Fruit fly (Drosophila melanogaster) whole organism, embryonic: Measurements from ENCODE around the gene Unr.

Experiments
- Antp ChIP-seq: fragments of 200-800 bp; sonication (Bioruptor generic); optimal IDR thresholded peaks from 3 replicates; lab custom pipeline; 2016; ENCODE audit warnings: missing biosample characterization, missing genetic modification characterization
- CG11723 ChIP-seq: fragments of 200-800 bp; sonication (Bioruptor generic); optimal IDR thresholded peaks from 2 replicates; lab custom pipeline; 2017; ENCODE audit warnings: missing biosample characterization, mild to moderate bottlenecking, missing genetic modification characterization
- CG13624 ChIP-seq: fragments of 200-800 bp; sonication (Bioruptor generic); optimal IDR thresholded peaks from 2 replicates; lab custom pipeline; 2016; ENCODE audit warnings: missing biosample characterization, missing genetic modification characterization
- CG13775 ChIP-seq: fragments of 200-800 bp; sonication (Bioruptor generic); optimal IDR thresholded peaks from 3 replicates; lab custom pipeline; 2017; ENCODE audit warnings: missing biosample characterization, mild to moderate bottlenecking, missing genetic modification characterization
- CG14050 ChIP-seq: fragments of 200-800 bp; sonication (Bioruptor generic); IDR thresholded peaks from 3 replicates; pipeline ENCODE4 v1.3.6; 2022; ENCODE audit warnings: missing biosample characterization, missing genetic modification characterization
- CG17568 ChIP-seq: fragments of 200-800 bp; sonication (Bioruptor generic); optimal IDR thresholded peaks from 2 replicates; lab custom pipeline; 2018; ENCODE audit warnings: missing biosample characterization, mild to moderate bottlenecking, missing genetic modification characterization, moderate library complexity
- CG17612 ChIP-seq: fragments of 200-800 bp; sonication (Bioruptor generic); IDR thresholded peaks from 2 replicates; pipeline ENCODE4 v1.3.6; 2022; ENCODE audit warnings: missing biosample characterization, missing genetic modification characterization
- CG31224 ChIP-seq: fragments of 200-800 bp; sonication (Bioruptor generic); IDR thresholded peaks from 2 replicates; pipeline ENCODE4 v1.3.6; 2022; ENCODE audit warnings: missing biosample characterization, missing genetic modification characterization
- CG31441 ChIP-seq: fragments of 200-800 bp; sonication (Bioruptor generic); IDR thresholded peaks from 2 replicates; pipeline ENCODE4 v1.3.6; 2022; ENCODE audit warnings: missing biosample characterization, missing genetic modification characterization
- CG32532 ChIP-seq: fragments of 200-800 bp; sonication (Bioruptor generic); IDR thresholded peaks from 2 replicates; pipeline ENCODE4 v1.3.6; 2022; ENCODE audit warnings: missing biosample characterization, missing genetic modification characterization
- CG3995 ChIP-seq: fragments of 200-800 bp; sonication (Bioruptor generic); optimal IDR thresholded peaks from 3 replicates; lab custom pipeline; 2016; ENCODE audit warnings: missing biosample characterization, missing genetic modification characterization
- CG4424 ChIP-seq: fragments of 200-800 bp; sonication (Bioruptor generic); optimal IDR thresholded peaks from 3 replicates; lab custom pipeline; 2016; ENCODE audit warnings: missing biosample characterization, missing genetic modification characterization
- CG5180 ChIP-seq: fragments of 200-800 bp; sonication (Bioruptor generic); optimal IDR thresholded peaks from 3 replicates; lab custom pipeline; 2017; ENCODE audit warnings: missing biosample characterization, missing genetic modification characterization, mild to moderate bottlenecking, moderate library complexity, missing genetic modification reagents
- CG6175 ChIP-seq: fragments of 200-800 bp; sonication (Bioruptor generic); IDR thresholded peaks from 3 replicates; pipeline ENCODE4 v1.3.6; 2022; ENCODE audit warnings: missing biosample characterization, missing genetic modification characterization
- CG7372 ChIP-seq: fragments of 200-800 bp; sonication (Bioruptor generic); IDR thresholded peaks from 2 replicates; pipeline ENCODE4 v1.3.6; 2022; ENCODE audit warnings: missing biosample characterization, missing genetic modification characterization
- CG7928 ChIP-seq: fragments of 200-800 bp; sonication (Bioruptor generic); optimal IDR thresholded peaks from 2 replicates; lab custom pipeline; 2017; ENCODE audit warnings: missing biosample characterization, mild to moderate bottlenecking, missing genetic modification characterization
- D ChIP-seq, 2 experiments: fragments of 200-800 bp in 1 of 2; fragments of >200 bp in 1 of 2; sonication (Bioruptor generic) in 1 of 2; optimal IDR thresholded peaks; 2 replicates in 1 of 2; 3 replicates in 1 of 2; lab custom pipeline; 2017; ENCODE audit warnings: mild to moderate bottlenecking in 1 of 2, missing biosample characterization in 1 of 2, missing genetic modification characterization in 1 of 2, missing genetic modification reagents in 1 of 2
- D19A ChIP-seq: fragments of 200-800 bp; optimal IDR thresholded peaks from 3 replicates; lab custom pipeline; 2019; ENCODE audit warnings: missing biosample characterization, mild to moderate bottlenecking, missing genetic modification characterization, moderate library complexity
- Deaf1 ChIP-seq: fragments of 200-800 bp; optimal IDR thresholded peaks from 3 replicates; lab custom pipeline; 2019; ENCODE audit warnings: missing biosample characterization, mild to moderate bottlenecking, missing genetic modification characterization, moderate library complexity
- Elba2 ChIP-seq: fragments of 200-800 bp; sonication (Bioruptor generic); optimal IDR thresholded peaks from 3 replicates; lab custom pipeline; 2016; ENCODE audit warnings: missing biosample characterization, missing genetic modification characterization
- Ets65A ChIP-seq: fragments of 200-800 bp; sonication (Bioruptor generic); peaks from one replicate; lab custom pipeline; 2016; ENCODE audit warnings: missing biosample characterization, missing genetic modification characterization
- HHEX ChIP-seq: fragments of 200-800 bp; sonication (Bioruptor generic); optimal IDR thresholded peaks from 3 replicates; lab custom pipeline; 2017; ENCODE audit warnings: missing biosample characterization, mild to moderate bottlenecking, missing genetic modification characterization, missing genetic modification reagents
- Kr ChIP-seq: fragments of 200-800 bp; sonication (Bioruptor generic); optimal IDR thresholded peaks from 2 replicates; lab custom pipeline; 2017; ENCODE audit warnings: missing biosample characterization, mild to moderate bottlenecking, missing genetic modification characterization
- MBD-R2 ChIP-seq: fragments of 200-800 bp; sonication (Bioruptor generic); IDR thresholded peaks from 2 replicates; pipeline ENCODE4 v1.3.6; 2022; ENCODE audit warnings: missing biosample characterization, missing genetic modification characterization
- Meics ChIP-seq: fragments of 200-800 bp; sonication (Bioruptor generic); optimal IDR thresholded peaks from 2 replicates; lab custom pipeline; 2017; ENCODE audit warnings: missing biosample characterization, mild to moderate bottlenecking, missing genetic modification characterization
- NC2β ChIP-seq: fragments of 200-800 bp; sonication (Bioruptor generic); optimal IDR thresholded peaks from 2 replicates; lab custom pipeline; 2016; ENCODE audit warnings: missing biosample characterization, missing genetic modification characterization
- Six4 ChIP-seq: fragments of 200-800 bp; sonication (Bioruptor generic); optimal IDR thresholded peaks from 2 replicates; lab custom pipeline; 2016; ENCODE audit warnings: missing biosample characterization, missing genetic modification characterization
- ap ChIP-seq: fragments of 200-800 bp; sonication (Bioruptor generic); IDR thresholded peaks from 2 replicates; pipeline ENCODE4 v1.3.6; 2022; ENCODE audit warnings: missing biosample characterization, missing genetic modification characterization
- ato ChIP-seq: fragments of 200-800 bp; sonication (Bioruptor generic); IDR thresholded peaks from 2 replicates; pipeline ENCODE4 v1.3.6; 2022; ENCODE audit warnings: missing biosample characterization, missing genetic modification characterization; ENCODE audit not compliant: partially characterized antibody
- az2 ChIP-seq: fragments of 200-800 bp; sonication (Bioruptor generic); optimal IDR thresholded peaks from 3 replicates; lab custom pipeline; 2016; ENCODE audit warnings: missing biosample characterization, missing genetic modification characterization
- cas ChIP-seq: fragments of 200-800 bp; sonication (Bioruptor generic); IDR thresholded peaks from 2 replicates; pipeline ENCODE4 v1.3.6; 2022; ENCODE audit warnings: missing biosample characterization, missing genetic modification characterization
- cg ChIP-seq: fragments of 200-800 bp; sonication (Bioruptor generic); optimal IDR thresholded peaks from 3 replicates; lab custom pipeline; 2019; ENCODE audit warnings: missing biosample characterization, mild to moderate bottlenecking, missing genetic modification characterization, moderate library complexity
- chinmo ChIP-seq: fragments of 200-800 bp; sonication (Bioruptor generic); IDR thresholded peaks from 4 replicates; pipeline ENCODE4 v1.3.6; 2022; ENCODE audit warnings: missing biosample characterization, missing genetic modification characterization; ENCODE audit not compliant: partially characterized antibody
- chm ChIP-seq: fragments of 200-800 bp; sonication (Bioruptor generic); IDR thresholded peaks from 2 replicates; pipeline ENCODE4 v1.3.6; 2022; ENCODE audit warnings: missing biosample characterization, missing genetic modification characterization
- corto ChIP-seq: fragments of 200-800 bp; sonication (Bioruptor generic); optimal IDR thresholded peaks from 2 replicates; lab custom pipeline; 2016; ENCODE audit warnings: missing biosample characterization, mild to moderate bottlenecking, missing genetic modification characterization, moderate library complexity
- eve ChIP-seq, 2 experiments: fragments of >200 bp; optimal IDR thresholded peaks; 2 replicates each; lab custom pipeline; 2017; ENCODE audit warnings: missing biosample characterization in 2 of 2, missing genetic modification characterization in 2 of 2
- ftz-f1 ChIP-seq: fragments of 200-800 bp; sonication (Bioruptor generic); optimal IDR thresholded peaks from 2 replicates; lab custom pipeline; 2016; ENCODE audit warnings: missing biosample characterization, missing genetic modification characterization
- gce ChIP-seq: fragments of 200-800 bp; sonication (Bioruptor generic); IDR thresholded peaks from 3 replicates; pipeline ENCODE4 v1.3.6; 2022; ENCODE audit warnings: missing biosample characterization, missing genetic modification characterization
- gsb-n ChIP-seq: fragments of 200-800 bp; sonication (Bioruptor generic); optimal IDR thresholded peaks from 3 replicates; lab custom pipeline; 2018; ENCODE audit warnings: missing biosample characterization, mild to moderate bottlenecking, missing genetic modification characterization
- kni ChIP-seq: fragments of 200-800 bp; sonication (Bioruptor generic); optimal IDR thresholded peaks from 3 replicates; lab custom pipeline; 2017; ENCODE audit warnings: mild to moderate bottlenecking, missing biosample characterization, missing genetic modification reagents, missing genetic modification characterization
- otp ChIP-seq: fragments of 200-800 bp; sonication (Bioruptor generic); IDR thresholded peaks from 3 replicates; pipeline ENCODE4, ENCODE4 v1.3.6; 2022; ENCODE audit warnings: missing biosample characterization, missing genetic modification characterization
- pho ChIP-seq: fragments of 200-800 bp; sonication (Bioruptor generic); optimal IDR thresholded peaks from 2 replicates; lab custom pipeline; 2016; ENCODE audit warnings: missing biosample characterization, missing genetic modification characterization
- pros ChIP-seq: fragments of 200-800 bp; sonication (Bioruptor generic); optimal IDR thresholded peaks from 3 replicates; lab custom pipeline; 2019; ENCODE audit warnings: missing biosample characterization, mild to moderate bottlenecking, missing genetic modification characterization, moderate library complexity
- pzg ChIP-seq: fragments of 200-800 bp; sonication (Bioruptor generic); optimal IDR thresholded peaks from 3 replicates; lab custom pipeline; 2018; ENCODE audit warnings: missing biosample characterization, mild to moderate bottlenecking, missing genetic modification characterization, moderate library complexity
- sisA ChIP-seq: fragments of 200-800 bp; sonication (Bioruptor generic); IDR thresholded peaks from 2 replicates; pipeline ENCODE4 v1.3.6; 2022; ENCODE audit warnings: missing biosample characterization, missing genetic modification characterization
- tll ChIP-seq, 2 experiments: fragments of 200-800 bp in 1 of 2; fragments of >200 bp in 1 of 2; sonication (Bioruptor generic) in 1 of 2; optimal IDR thresholded peaks; 2 replicates each; lab custom pipeline; 2017 to 2019; ENCODE audit warnings: missing biosample characterization in 2 of 2, missing genetic modification characterization in 2 of 2, mild to moderate bottlenecking in 1 of 2, moderate library complexity in 1 of 2
- ttk ChIP-seq: fragments of 200-800 bp; sonication (Bioruptor generic); IDR thresholded peaks from 2 replicates; pipeline ENCODE4 v2.1.2; 2022; ENCODE audit warnings: missing biosample characterization, missing genetic modification characterization

The Unr gene

DNA sequence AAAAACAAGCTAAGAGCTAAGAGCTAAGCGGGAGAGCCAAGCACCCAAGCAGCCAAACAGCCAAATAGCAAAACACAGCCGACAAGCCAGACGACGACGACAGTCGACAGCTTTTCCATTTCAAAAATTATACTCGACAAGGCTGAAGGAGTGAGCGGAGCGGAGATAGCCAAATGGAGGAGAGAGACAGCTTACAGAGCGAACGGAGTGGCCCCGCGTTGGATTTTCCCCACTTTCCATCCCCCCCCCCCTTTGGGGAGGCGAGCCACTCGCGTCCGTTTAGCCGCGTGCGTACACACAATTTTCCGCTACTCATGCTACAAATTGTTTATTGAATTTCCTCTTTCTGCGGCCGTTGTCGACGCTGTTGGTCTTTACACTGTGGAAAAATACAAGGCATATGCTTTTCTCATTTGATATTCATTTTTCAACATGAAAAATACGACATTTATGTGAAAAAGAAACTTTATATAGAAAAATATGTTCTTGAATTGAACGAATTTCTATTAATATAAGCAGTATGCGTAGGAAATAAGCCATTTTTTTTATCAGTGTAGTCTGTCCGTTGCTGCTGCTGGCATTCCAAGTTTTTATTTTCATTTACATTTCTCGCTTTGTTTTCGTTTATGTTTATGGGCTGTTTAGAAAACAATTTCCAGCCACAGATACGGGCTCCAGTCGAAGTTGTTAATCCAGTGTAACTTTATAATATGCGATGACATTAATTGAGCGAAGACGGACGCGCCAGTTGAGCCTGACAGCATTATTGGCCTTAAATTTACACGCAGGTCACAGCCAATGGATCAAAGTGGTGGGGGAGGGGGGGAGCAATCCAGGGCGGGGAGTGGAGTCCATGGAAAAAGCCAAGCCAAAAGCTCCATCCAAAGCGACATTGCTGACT, 15.9 kb upstream of the Unr start (continued):
- TF ChIP-seq CG3995 (GFP tag; lab: Kevin White, UChicago) (peak; percentile 68), ftz-f1 (GFP tag; lab: Kevin White, UChicago) (peak; percentile 46), sisA (GFP tag; lab: Robert Waterston, UW) (peak; percentile 99), CG7928 (GFP tag; lab: Kevin White, UChicago) (peak; percentile 75), CG4424 (GFP tag; lab: Kevin White, UChicago) (peak; percentile 99), Deaf1 (tag; lab: Kevin White, UChicago) (peak; percentile 86), az2 (peak; percentile 99), otp (GFP tag; lab: Robert Waterston, UW) (peak; percentile 98), pho (GFP tag; lab: Kevin White, UChicago) (peak; percentile 96), NC2β (GFP tag; lab: Kevin White, UChicago) (peak; percentile 96), D19A (tag; lab: Kevin White, UChicago) (peak; percentile 98), CG31441 (GFP tag; lab: Robert Waterston, UW) (peak; percentile 99), HHEX (peak; percentile 97), pzg (GFP tag; lab: Kevin White, UChicago) (peak; percentile 8), CG17568 (GFP tag; lab: Kevin White, UChicago) (peak; percentile 97), CG13775 (peak; percentile 98), ap (GFP tag; lab: Robert Waterston, UW) (peak; percentile 97), ttk (GFP tag; lab: Robert Waterston, UW) (peak; percentile 98), Meics (peak; percentile 97), CG17612 (GFP tag; lab: Robert Waterston, UW) (peak; percentile 93), CG7372 (GFP tag; lab: Robert Waterston, UW) (peak; percentile 96)

DNA sequence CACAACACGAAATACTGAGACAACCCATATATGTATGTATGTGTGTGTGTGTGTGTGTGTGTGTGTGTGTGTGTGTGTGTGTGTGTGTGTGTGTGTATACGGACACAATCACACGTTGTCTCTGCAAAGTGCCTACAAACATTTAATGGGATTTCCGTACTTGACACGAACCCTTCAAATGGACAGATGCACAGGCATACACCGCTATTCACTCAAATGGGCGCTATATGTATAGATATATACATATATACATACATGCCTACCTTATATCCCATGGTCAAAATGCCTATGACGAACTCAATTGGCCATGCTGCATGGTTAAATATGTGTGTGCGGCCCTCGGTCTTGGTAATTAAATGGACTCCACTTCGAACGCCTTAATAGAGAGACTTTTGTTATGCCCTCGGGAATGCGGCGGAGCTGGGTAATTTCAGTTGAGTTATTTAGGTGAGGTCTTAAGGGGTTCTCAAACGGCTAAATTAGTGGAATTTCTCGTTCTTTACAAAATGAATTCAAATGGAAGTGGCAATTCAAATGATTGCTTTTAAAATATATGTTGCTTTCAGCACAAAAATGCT, 14.4 kb upstream of the Unr start:
- no peak for TF ChIP-seq CG14050 (GFP tag; lab: Robert Waterston, UW)
- TF ChIP-seq CG31224 (GFP tag; lab: Robert Waterston, UW): no peak
- TF ChIP-seq CG32532 (GFP tag; lab: Robert Waterston, UW): no peak
- no peak for TF ChIP-seq az2
- TF ChIP-seq CG11723: no peak
- TF ChIP-seq ato (GFP tag; lab: Robert Waterston, UW): no peak
- no peak for TF ChIP-seq pros
- TF ChIP-seq chinmo: peak; percentile 72; the same call in 1 of the 4 replicates
- TF ChIP-seq Ets65A: no peak
- no peak for TF ChIP-seq Kr (GFP tag; lab: Kevin White, UChicago)
- TF ChIP-seq kni (GFP tag; lab: Kevin White, UChicago): peak; percentile 70
- TF ChIP-seq gsb-n (tag; lab: Kevin White, UChicago): peak; percentile 72
- no peak for TF ChIP-seq CG17568 (GFP tag; lab: Kevin White, UChicago)
- TF ChIP-seq D (optimal IDR thresholded peaks at IDR 0.05; lab: Kevin White, UChicago): no peak
- no peak for TF ChIP-seq D (GFP tag; optimal IDR thresholded peaks at IDR 0.05; lab: Kevin White, UChicago)
- peak in 1 of 2 experiments; percentile 33 for TF ChIP-seq eve (GFP tag; optimal IDR thresholded peaks at IDR 0.05; lab: Kevin White, UChicago)
- no peak for TF ChIP-seq corto (GFP tag; lab: Kevin White, UChicago)
- no peak for TF ChIP-seq Antp (GFP tag; lab: Kevin White, UChicago)
- no peak for TF ChIP-seq Six4 (GFP tag; lab: Kevin White, UChicago)
- no peak for TF ChIP-seq Elba2
- TF ChIP-seq cas: no peak
- TF ChIP-seq CG5180 (GFP tag; lab: Kevin White, UChicago): peak; percentile 28
- TF ChIP-seq MBD-R2 (GFP tag; lab: Robert Waterston, UW): no peak
- peak; percentile 18 for TF ChIP-seq ftz-f1 (GFP tag; lab: Kevin White, UChicago)
- no peak for TF ChIP-seq CG6175 (GFP tag; lab: Robert Waterston, UW)
- TF ChIP-seq NC2β (GFP tag; lab: Kevin White, UChicago): no peak
- TF ChIP-seq CG13624 (GFP tag; lab: Kevin White, UChicago): no peak
- no peak for TF ChIP-seq gce (GFP tag; lab: Robert Waterston, UW)
- no peak for TF ChIP-seq chm
- TF ChIP-seq tll (GFP tag; optimal IDR thresholded peaks at IDR 0.05; lab: Kevin White, UChicago): peak in 1 of 2 experiments; percentile 16
- peak; percentile 75 for TF ChIP-seq cg (GFP tag; lab: Kevin White, UChicago)
